Fruit fly (Drosophila melanogaster): ENCODE data around the gene TfIIA-L.

Gene TfIIA-L

DNA sequence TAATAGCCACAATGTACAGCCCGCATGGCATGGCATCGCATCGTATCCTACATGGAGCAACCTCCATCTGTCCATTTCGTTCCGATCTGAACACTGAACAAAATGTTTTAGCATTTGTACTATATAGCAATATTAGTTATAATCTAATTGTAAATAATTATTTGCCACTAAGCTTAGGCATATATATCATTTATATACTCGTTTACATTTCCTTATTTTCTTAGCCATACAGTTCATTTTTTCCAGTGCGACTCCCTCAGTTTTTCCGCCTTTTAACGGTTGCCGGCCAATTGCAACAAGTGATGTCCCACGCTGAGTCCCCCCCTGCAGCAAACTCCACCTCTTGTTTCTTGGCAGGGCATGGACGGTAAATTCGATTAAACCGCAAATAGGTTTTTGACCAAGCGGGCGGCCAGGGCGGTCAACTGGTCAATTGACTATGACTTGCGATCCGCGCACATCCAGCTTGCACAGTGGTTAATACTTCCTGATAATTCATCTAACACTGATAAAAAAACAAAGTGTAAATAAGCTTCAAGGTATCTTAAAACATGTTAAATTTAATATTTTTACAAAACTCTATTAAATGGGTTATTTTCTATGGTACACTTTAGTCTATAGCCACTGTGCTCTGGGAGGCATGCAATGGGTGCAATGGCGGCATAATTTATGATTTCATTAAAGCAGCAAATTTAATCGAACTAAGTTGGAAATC lies 41.2 kb upstream of the TfIIA-L start:
- TF ChIP-seq toe (GFP tag; optimal IDR thresholded peaks at IDR 0.05) (no peak), CG5204 (GFP tag; optimal IDR thresholded peaks at IDR 0.05) (no peak), CG12768 (GFP tag; optimal IDR thresholded peaks at IDR 0.05) (no peak)

- TF ChIP-seq tj (GFP tag; optimal IDR thresholded peaks at IDR 0.05): no peak
- no peak for TF ChIP-seq CG33017 (tag; optimal IDR thresholded peaks at IDR 0.05)
- TF ChIP-seq CG7045 (GFP tag; optimal IDR thresholded peaks at IDR 0.05): no peak
Observed at dm6 chr3R:27212979-27213580, 37.8 kb upstream of the TfIIA-L start.

- TF ChIP-seq tj (GFP tag; optimal IDR thresholded peaks at IDR 0.05): no peak
- TF ChIP-seq Hr96 (GFP tag; optimal IDR thresholded peaks at IDR 0.05): no peak
- TF ChIP-seq CG33017 (tag; optimal IDR thresholded peaks at IDR 0.05): no peak
- no peak for TF ChIP-seq CG5204 (GFP tag; optimal IDR thresholded peaks at IDR 0.05)
- TF ChIP-seq CG11617 (GFP tag; optimal IDR thresholded peaks at IDR 0.05): no peak
- no peak for TF ChIP-seq kay (GFP tag; ENCODE audit: borderline replicate concordance)
- TF ChIP-seq CG12768 (GFP tag; optimal IDR thresholded peaks at IDR 0.05): no peak
- TF ChIP-seq bab1 (GFP tag; optimal IDR thresholded peaks at IDR 0.05): no peak
- no peak for TF ChIP-seq pad (GFP tag; optimal IDR thresholded peaks at IDR 0.05)
- no peak for TF ChIP-seq Crg-1 (GFP tag; optimal IDR thresholded peaks at IDR 0.05)
- no peak for TF ChIP-seq toe (GFP tag; optimal IDR thresholded peaks at IDR 0.05)
- TF ChIP-seq Clk (GFP tag; optimal IDR thresholded peaks at IDR 0.05): no peak
- TF ChIP-seq CG14711 (tag; optimal IDR thresholded peaks at IDR 0.05): no peak
- no peak for TF ChIP-seq Mnt (GFP tag; optimal IDR thresholded peaks at IDR 0.05)
- TF ChIP-seq CG1620 (GFP tag; optimal IDR thresholded peaks at IDR 0.05): no peak
- no peak for TF ChIP-seq cnc (optimal IDR thresholded peaks at IDR 0.05)
- TF ChIP-seq CG7101 (tag; optimal IDR thresholded peaks at IDR 0.05): no peak
Observed at dm6 chr3R:27214949-27215348, 36.0 kb upstream of the TfIIA-L start.

dm6 chr3R:27217465-27218059 lies 33.4 kb upstream of the TfIIA-L start:
- no peak for TF ChIP-seq CG11617 (GFP tag; optimal IDR thresholded peaks at IDR 0.05)
- TF ChIP-seq CG7101 (tag; optimal IDR thresholded peaks at IDR 0.05): no peak
- TF ChIP-seq CG5204 (GFP tag; optimal IDR thresholded peaks at IDR 0.05): no peak
- TF ChIP-seq ovo (GFP tag; optimal IDR thresholded peaks at IDR 0.05): no peak
- TF ChIP-seq CG1620 (GFP tag; optimal IDR thresholded peaks at IDR 0.05): no peak

DNA sequence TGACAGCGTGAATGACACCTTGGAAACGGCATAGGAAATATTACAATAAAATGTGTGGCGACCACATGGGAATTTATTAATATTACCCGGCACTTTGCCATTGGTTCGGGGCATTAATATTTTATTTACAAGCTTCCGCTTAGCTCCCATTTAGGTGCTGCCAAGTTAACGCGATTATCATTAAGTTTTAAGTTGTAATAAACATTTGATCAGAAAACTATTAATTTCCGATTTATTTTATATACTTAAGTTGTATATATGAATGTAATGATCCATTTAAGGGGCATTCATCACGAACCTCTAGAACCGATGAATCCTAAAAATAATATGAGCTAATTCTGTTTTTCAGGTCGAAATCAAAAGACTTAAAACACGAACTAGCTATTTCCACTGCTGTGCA lies 32.6 kb upstream of the TfIIA-L start:
- TF ChIP-seq cic (GFP tag; optimal IDR thresholded peaks at IDR 0.05): no peak
- TF ChIP-seq ovo (GFP tag; optimal IDR thresholded peaks at IDR 0.05): no peak
- TF ChIP-seq CG14711 (tag; optimal IDR thresholded peaks at IDR 0.05): no peak
- TF ChIP-seq CG7101 (tag; optimal IDR thresholded peaks at IDR 0.05): no peak
- TF ChIP-seq CG7045 (GFP tag; optimal IDR thresholded peaks at IDR 0.05): no peak
- TF ChIP-seq CG5204 (GFP tag; optimal IDR thresholded peaks at IDR 0.05): no peak
- no peak for TF ChIP-seq pad (GFP tag; optimal IDR thresholded peaks at IDR 0.05)
- TF ChIP-seq toe (GFP tag; optimal IDR thresholded peaks at IDR 0.05): no peak
- TF ChIP-seq bab1 (GFP tag; optimal IDR thresholded peaks at IDR 0.05): no peak
- no peak for TF ChIP-seq CG11617 (GFP tag; optimal IDR thresholded peaks at IDR 0.05)
- TF ChIP-seq CG33017 (tag; optimal IDR thresholded peaks at IDR 0.05): no peak
- no peak for TF ChIP-seq CG1620 (GFP tag; optimal IDR thresholded peaks at IDR 0.05)
- no peak for TF ChIP-seq cnc (optimal IDR thresholded peaks at IDR 0.05)
- TF ChIP-seq tj (GFP tag; optimal IDR thresholded peaks at IDR 0.05): no peak
- no peak for TF ChIP-seq Crg-1 (GFP tag; optimal IDR thresholded peaks at IDR 0.05)
- TF ChIP-seq kay (GFP tag; ENCODE audit: borderline replicate concordance): no peak
- TF ChIP-seq Mnt (GFP tag; optimal IDR thresholded peaks at IDR 0.05): no peak

DNA sequence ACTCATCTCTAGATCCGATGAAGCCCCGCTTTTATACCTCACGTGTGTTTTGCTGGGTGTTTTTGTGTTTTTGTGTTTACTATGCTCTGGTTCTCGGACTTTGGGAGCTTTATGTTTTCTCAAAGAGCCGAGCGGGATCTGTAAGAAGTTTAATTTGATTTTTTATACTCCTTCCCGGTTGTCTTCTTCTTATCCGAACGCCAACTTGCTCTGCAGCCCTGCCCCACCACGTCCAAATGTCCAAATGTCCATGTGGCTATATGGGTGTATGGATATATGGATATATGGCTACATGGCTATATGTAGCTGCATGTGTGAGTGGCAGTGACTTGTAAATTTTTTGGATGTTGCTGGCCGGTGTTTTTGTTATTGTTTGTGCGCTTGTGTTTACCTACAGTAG lies 32.1 kb upstream of the TfIIA-L start:
- no peak for TF ChIP-seq CG11617 (GFP tag; optimal IDR thresholded peaks at IDR 0.05)
- TF ChIP-seq bab1 (GFP tag; optimal IDR thresholded peaks at IDR 0.05): no peak
- TF ChIP-seq cnc (optimal IDR thresholded peaks at IDR 0.05): no peak
- no peak for TF ChIP-seq tj (GFP tag; optimal IDR thresholded peaks at IDR 0.05)
- no peak for TF ChIP-seq ovo (GFP tag; optimal IDR thresholded peaks at IDR 0.05)
- no peak for TF ChIP-seq CG1620 (GFP tag; optimal IDR thresholded peaks at IDR 0.05)
- TF ChIP-seq CG12768 (GFP tag; optimal IDR thresholded peaks at IDR 0.05): no peak
- TF ChIP-seq Clk (GFP tag; optimal IDR thresholded peaks at IDR 0.05): no peak
- TF ChIP-seq Hr96 (GFP tag; optimal IDR thresholded peaks at IDR 0.05): no peak
- no peak for TF ChIP-seq Mnt (GFP tag; optimal IDR thresholded peaks at IDR 0.05)
- no peak for TF ChIP-seq toe (GFP tag; optimal IDR thresholded peaks at IDR 0.05)
- TF ChIP-seq cic (GFP tag; optimal IDR thresholded peaks at IDR 0.05): no peak
- no peak for TF ChIP-seq CG5204 (GFP tag; optimal IDR thresholded peaks at IDR 0.05)
- TF ChIP-seq pad (GFP tag; optimal IDR thresholded peaks at IDR 0.05): no peak
- no peak for TF ChIP-seq CG33017 (tag; optimal IDR thresholded peaks at IDR 0.05)
- no peak for TF ChIP-seq CG7045 (GFP tag; optimal IDR thresholded peaks at IDR 0.05)
- TF ChIP-seq CG7101 (tag; optimal IDR thresholded peaks at IDR 0.05): no peak
- TF ChIP-seq CG14711 (tag; optimal IDR thresholded peaks at IDR 0.05): no peak
- TF ChIP-seq Crg-1 (GFP tag; optimal IDR thresholded peaks at IDR 0.05): no peak
- TF ChIP-seq kay (GFP tag; ENCODE audit: borderline replicate concordance): no peak

Data from whole organism, adult.